Worm (Caenorhabditis elegans) whole organism, L1 larva: ENCODE data around the gene cutl-1.
A peak's percentile ranks its signal among the peaks of the same experiment; 100 is the strongest.

Experiments used
- C04F5.9 ChIP-seq: sonication (generic microtip); optimal IDR thresholded peaks from 2 replicates; lab custom pipeline; 2016; ENCODE audit warnings: missing genetic modification characterization, missing compliant biosample characterization
- C16A3.4 ChIP-seq: fragments of 150-350 bp; optimal IDR thresholded peaks from 2 replicates; lab custom pipeline; 2014; ENCODE audit warnings: missing biosample characterization, missing genetic modification characterization
- Y116A8C.19 ChIP-seq: sonication (generic microtip); optimal IDR thresholded peaks from 2 replicates; lab custom pipeline; 2016; ENCODE audit warnings: missing compliant biosample characterization, missing genetic modification characterization, borderline replicate concordance
- aha-1 ChIP-seq: fragments of 150-350 bp; optimal IDR thresholded peaks from 2 replicates; lab custom pipeline; 2014; ENCODE audit warnings: missing biosample characterization, missing genetic modification characterization
- blmp-1 ChIP-seq: fragments of 150-350 bp; optimal IDR thresholded peaks from 2 replicates; lab custom pipeline; 2014; ENCODE audit warnings: missing biosample characterization, missing genetic modification characterization
- ceh-63 ChIP-seq: fragments of 200-800 bp; sonication (Bioruptor generic); optimal IDR thresholded peaks from 2 replicates; lab custom pipeline; 2018; ENCODE audit warnings: mild to moderate bottlenecking, missing genetic modification characterization, missing compliant biosample characterization
- ceh-8 ChIP-seq: fragments of 200-800 bp; sonication (Bioruptor generic); optimal IDR thresholded peaks from 2 replicates; lab custom pipeline; 2018; ENCODE audit warnings: mild to moderate bottlenecking, missing genetic modification characterization, moderate library complexity, missing compliant biosample characterization
- ceh-82 ChIP-seq, 3 experiments: fragments of 150-350 bp in 1 of 3; sonication (generic microtip) in 2 of 3; optimal IDR thresholded peaks; 2 replicates each; lab custom pipeline; 2014 to 2017; ENCODE audit warnings: missing biosample characterization in 3 of 3, missing genetic modification characterization in 3 of 3
- ceh-90 ChIP-seq: sonication (generic microtip); optimal IDR thresholded peaks from 2 replicates; lab custom pipeline; 2016; ENCODE audit warnings: missing genetic modification characterization, missing compliant biosample characterization
- ces-1 ChIP-seq: fragments of 150-350 bp; optimal IDR thresholded peaks from 2 replicates; lab custom pipeline; 2014; ENCODE audit warnings: missing biosample characterization, missing genetic modification reagents, missing genetic modification characterization
- dpl-1 ChIP-seq, 3 experiments: fragments of 150-350 bp in 2 of 3; sonication (generic microtip) in 1 of 3; optimal IDR thresholded peaks; 2 replicates each; lab custom pipeline; 2014 to 2017; ENCODE audit warnings: missing biosample characterization in 3 of 3, missing genetic modification characterization in 3 of 3, missing genetic modification reagents in 3 of 3
- dsc-1 ChIP-seq: sonication (generic microtip); optimal IDR thresholded peaks from 2 replicates; lab custom pipeline; 2016; ENCODE audit warnings: mild to moderate bottlenecking, missing genetic modification characterization, missing compliant biosample characterization
- efl-1 ChIP-seq, 4 experiments: fragments of 150-350 bp; optimal IDR thresholded peaks in 3 of 4; peaks in 1 of 4; 1 replicate in 1 of 4; 2 replicates in 3 of 4; lab custom pipeline; 2014; ENCODE audit warnings: missing biosample characterization in 2 of 4, missing genetic modification characterization in 2 of 4, missing genetic modification reagents in 2 of 4
- egl-13 ChIP-seq: sonication (generic microtip); optimal IDR thresholded peaks from 2 replicates; lab custom pipeline; 2016; ENCODE audit warnings: missing genotype, missing genetic modification reagents, missing genetic modification characterization, missing compliant biosample characterization
- fkh-10 ChIP-seq: sonication (generic microtip); optimal IDR thresholded peaks from 2 replicates; lab custom pipeline; 2017; ENCODE audit warnings: missing biosample characterization, missing genetic modification reagents, missing genetic modification characterization
- fkh-4 ChIP-seq: sonication (generic microtip); optimal IDR thresholded peaks from 2 replicates; lab custom pipeline; 2016; ENCODE audit warnings: missing compliant biosample characterization, missing genetic modification characterization, borderline replicate concordance
- fkh-8 ChIP-seq: sonication (generic microtip); optimal IDR thresholded peaks from 2 replicates; lab custom pipeline; 2016; ENCODE audit warnings: mild to moderate bottlenecking, missing genetic modification characterization, missing compliant biosample characterization
- fos-1 ChIP-seq: fragments of 150-350 bp; optimal IDR thresholded peaks from 2 replicates; lab custom pipeline; 2014; ENCODE audit warnings: missing biosample characterization, missing genetic modification characterization
- hlh-17 ChIP-seq: fragments of 200-800 bp; sonication (Bioruptor generic); optimal IDR thresholded peaks from 2 replicates; lab custom pipeline; 2018; ENCODE audit warnings: missing genetic modification characterization, mild to moderate bottlenecking, missing compliant biosample characterization, moderate library complexity, borderline replicate concordance
- hlh-4 ChIP-seq: sonication (generic microtip); optimal IDR thresholded peaks from 2 replicates; lab custom pipeline; 2016; ENCODE audit warnings: mild to moderate bottlenecking, missing genetic modification characterization, missing compliant biosample characterization
- hpl-2 ChIP-seq: fragments of 150-350 bp; optimal IDR thresholded peaks from 2 replicates; lab custom pipeline; 2014; ENCODE audit warnings: missing biosample characterization, missing genetic modification reagents, missing genetic modification characterization
- irx-1 ChIP-seq: sonication (generic microtip); optimal IDR thresholded peaks from 2 replicates; lab custom pipeline; 2016; ENCODE audit warnings: missing genetic modification characterization, missing compliant biosample characterization
- isw-1 ChIP-seq: fragments of 200-800 bp; sonication (Bioruptor generic); IDR thresholded peaks from 2 replicates; pipeline ENCODE4 v1.3.6; 2022; ENCODE audit warnings: missing genetic modification characterization, missing compliant biosample characterization
- jun-1 ChIP-seq: fragments of 150-350 bp; optimal IDR thresholded peaks from 2 replicates; lab custom pipeline; 2014; ENCODE audit warnings: missing biosample characterization, missing genetic modification reagents, missing genetic modification characterization
- lin-14 ChIP-seq: fragments of 200-800 bp; sonication (Bioruptor generic); optimal IDR thresholded peaks from 2 replicates; lab custom pipeline; 2018; ENCODE audit warnings: mild to moderate bottlenecking, missing genetic modification characterization, moderate library complexity, missing compliant biosample characterization
- lir-3 ChIP-seq: sonication (generic microtip); optimal IDR thresholded peaks from 2 replicates; lab custom pipeline; 2016; ENCODE audit warnings: mild to moderate bottlenecking, missing genetic modification characterization, moderate library complexity, missing compliant biosample characterization; ENCODE audit not compliant: poor library complexity
- lsy-2 ChIP-seq, 2 experiments: fragments of 150-350 bp; optimal IDR thresholded peaks; 2 replicates each; lab custom pipeline; 2014; ENCODE audit warnings: missing biosample characterization in 2 of 2, missing genetic modification characterization in 2 of 2
- mdl-1 ChIP-seq, 2 experiments: fragments of 150-350 bp; optimal IDR thresholded peaks; 2 replicates each; lab custom pipeline; 2014 to 2017; ENCODE audit warnings: missing biosample characterization in 2 of 2, missing genetic modification characterization in 2 of 2, inconsistent platforms in 1 of 2
- nhr-19 ChIP-seq: fragments of 200-800 bp; sonication (Bioruptor generic); conservative IDR thresholded peaks from 2 replicates; pipeline ENCODE4 v1.3.6; 2022; ENCODE audit warnings: missing genetic modification characterization, missing compliant biosample characterization
- nhr-20 ChIP-seq: sonication (generic microtip); optimal IDR thresholded peaks from 2 replicates; lab custom pipeline; 2016; ENCODE audit warnings: mild to moderate bottlenecking, missing genetic modification characterization, missing compliant biosample characterization
- nhr-47 ChIP-seq: sonication (generic microtip); optimal IDR thresholded peaks from 2 replicates; lab custom pipeline; 2016; ENCODE audit warnings: mild to moderate bottlenecking, missing genetic modification characterization, moderate library complexity, missing compliant biosample characterization
- nhr-71 ChIP-seq: sonication (generic microtip); optimal IDR thresholded peaks from 2 replicates; lab custom pipeline; 2016; ENCODE audit warnings: mild to moderate bottlenecking, missing genetic modification characterization, moderate library complexity, missing compliant biosample characterization
- nhr-85 ChIP-seq: sonication (generic microtip); peaks from one replicate; lab custom pipeline; 2016; ENCODE audit warnings: missing genetic modification characterization, inconsistent platforms, missing compliant biosample characterization
- pax-3 ChIP-seq: fragments of 200-800 bp; sonication (Bioruptor generic); optimal IDR thresholded peaks from 2 replicates; lab custom pipeline; 2018; ENCODE audit warnings: mild to moderate bottlenecking, missing genetic modification characterization, moderate library complexity, missing compliant biosample characterization
- rnt-1 ChIP-seq: sonication (generic microtip); optimal IDR thresholded peaks from 2 replicates; lab custom pipeline; 2016; ENCODE audit warnings: mild to moderate bottlenecking, missing genetic modification characterization, moderate library complexity, missing compliant biosample characterization
- snu-23 ChIP-seq: sonication (generic microtip); optimal IDR thresholded peaks from 2 replicates; lab custom pipeline; 2016; ENCODE audit warnings: missing genetic modification characterization, missing compliant biosample characterization
- swsn-7 ChIP-seq: sonication (generic microtip); optimal IDR thresholded peaks from 2 replicates; lab custom pipeline; 2016; ENCODE audit warnings: missing genetic modification characterization, missing compliant biosample characterization
- tbx-2 ChIP-seq: sonication (generic microtip); optimal IDR thresholded peaks from 2 replicates; lab custom pipeline; 2016; ENCODE audit warnings: missing genetic modification characterization, missing compliant biosample characterization
- unc-130 ChIP-seq: fragments of 150-350 bp; optimal IDR thresholded peaks from 2 replicates; lab custom pipeline; 2017; ENCODE audit warnings: missing biosample characterization, missing genetic modification characterization, inconsistent platforms
- unc-62 ChIP-seq: fragments of 150-350 bp; optimal IDR thresholded peaks from 2 replicates; lab custom pipeline; 2014; ENCODE audit warnings: missing biosample characterization, missing genetic modification reagents, missing genetic modification characterization
- unc-98 ChIP-seq: fragments of 200-800 bp; sonication (Bioruptor generic); IDR thresholded peaks from 2 replicates; pipeline ENCODE4 v1.3.6; 2022; ENCODE audit warnings: missing genetic modification characterization, missing compliant biosample characterization
- xbp-1 ChIP-seq: sonication (generic microtip); optimal IDR thresholded peaks from 2 replicates; lab custom pipeline; 2016; ENCODE audit warnings: missing genetic modification characterization, missing compliant biosample characterization
- zip-4 ChIP-seq: fragments of 200-800 bp; sonication (Bioruptor generic); optimal IDR thresholded peaks from 2 replicates; lab custom pipeline; 2018; ENCODE audit warnings: mild to moderate bottlenecking, missing genetic modification characterization, moderate library complexity, missing compliant biosample characterization
- ztf-11 ChIP-seq, 2 experiments: sonication (generic microtip); optimal IDR thresholded peaks; 2 replicates each; lab custom pipeline; 2016 to 2017; ENCODE audit warnings: missing genetic modification characterization in 2 of 2, missing biosample characterization in 1 of 2, missing compliant biosample characterization in 1 of 2

The cutl-1 gene

DNA sequence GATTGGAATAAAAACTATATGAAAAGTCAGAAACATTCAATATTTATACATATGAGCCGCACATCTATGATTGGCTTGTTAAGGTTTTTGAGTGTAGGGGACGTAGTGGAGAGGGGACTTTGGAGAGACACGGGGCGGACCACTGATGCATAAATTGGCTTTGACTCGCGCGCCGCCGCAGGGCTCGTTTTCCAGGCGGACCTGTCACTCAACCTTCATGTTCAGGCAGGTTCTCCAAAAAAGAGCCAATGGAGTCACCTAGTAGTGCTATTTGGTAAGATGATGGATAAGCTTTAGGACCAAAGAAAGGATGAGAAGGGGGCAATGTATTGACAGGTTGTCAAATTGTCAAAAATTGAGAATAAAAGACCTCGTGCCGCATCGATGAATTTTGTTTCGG is 10.9 kb downstream of the cutl-1 start:
- peak; percentile 25 for TF ChIP-seq pax-3 (tag; lab: Kevin White, UChicago)
- TF ChIP-seq Y116A8C.19 (tag; lab: Kevin White, UChicago) = no peak
- no peak for TF ChIP-seq ceh-8 (GFP tag; lab: Kevin White, UChicago)
- no peak for TF ChIP-seq ztf-11 (tag; optimal IDR thresholded peaks at IDR 0.05; lab: Kevin White, UChicago)
- TF ChIP-seq tbx-2 (tag; lab: Kevin White, UChicago) = peak; percentile 28
- TF ChIP-seq nhr-71 (tag; lab: Kevin White, UChicago) = no peak

DNA sequence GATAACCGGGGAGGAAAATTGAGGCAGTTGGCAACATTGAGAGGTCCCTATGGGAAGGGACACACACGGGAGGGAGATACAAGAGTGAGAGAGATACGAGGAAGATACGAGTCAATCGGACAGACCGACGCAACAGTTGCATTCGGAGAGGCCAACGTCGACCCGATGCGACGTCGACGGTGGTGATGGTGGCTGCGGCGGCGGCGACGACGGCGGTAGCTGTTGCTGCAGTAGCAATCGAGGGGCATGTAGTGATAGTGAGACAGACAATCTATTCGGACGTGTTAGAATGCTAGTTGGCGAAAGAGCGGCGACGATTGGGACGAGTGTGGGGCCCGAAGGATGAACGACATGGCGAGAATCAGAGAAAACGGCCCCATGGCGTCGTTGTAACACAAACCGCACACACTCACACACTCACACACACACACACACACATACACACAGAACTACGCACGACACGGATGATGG is 12.5 kb downstream of the cutl-1 start:
- TF ChIP-seq nhr-85 (tag; lab: Kevin White, UChicago) = peak; percentile 53
- TF ChIP-seq nhr-19 (GFP tag; lab: Robert Waterston, UW) = peak; percentile 49; the same call in 1 of the 2 replicates
- no peak for TF ChIP-seq hlh-4 (tag; lab: Kevin White, UChicago)
- no peak for TF ChIP-seq fkh-10 (GFP tag; lab: Kevin White, UChicago)
- TF ChIP-seq ceh-63 (GFP tag; lab: Kevin White, UChicago) = no peak
- TF ChIP-seq lin-14 = peak; percentile 46
- TF ChIP-seq unc-130 (tag; lab: Kevin White, UChicago) = peak; percentile 62
- TF ChIP-seq nhr-47 (tag; lab: Kevin White, UChicago) = peak; percentile 18
- no peak for TF ChIP-seq ztf-11 (tag; optimal IDR thresholded peaks at IDR 0.05; lab: Kevin White, UChicago)
- TF ChIP-seq swsn-7 (tag; lab: Kevin White, UChicago) = peak; percentile 36
- TF ChIP-seq xbp-1 (tag; lab: Kevin White, UChicago) = peak; percentile 12
- TF ChIP-seq fos-1 (tag; lab: Kevin White, UChicago) = no peak
- TF ChIP-seq nhr-20 (tag; lab: Kevin White, UChicago) = peak; percentile 25
- peak; percentile 79 for TF ChIP-seq rnt-1 (tag; lab: Kevin White, UChicago)
- TF ChIP-seq hpl-2 (GFP tag; lab: Kevin White, UChicago) = no peak
- peak; percentile 9 for TF ChIP-seq dsc-1 (tag; lab: Kevin White, UChicago)
- TF ChIP-seq nhr-71 (tag; lab: Kevin White, UChicago) = peak; percentile 67
- TF ChIP-seq efl-1 (optimal IDR thresholded peaks at IDR 0.05; lab: Kevin White, UChicago) = no peak
- peak in 1 of 2 experiments; percentile 92 for TF ChIP-seq efl-1 (GFP tag; optimal IDR thresholded peaks at IDR 0.05 in 1 of 2; lab: Kevin White, UChicago)
- TF ChIP-seq mdl-1 (tag; optimal IDR thresholded peaks at IDR 0.05; lab: Kevin White, UChicago) = peak in 1 of 2 experiments; percentile 17
- peak; percentile 49 for TF ChIP-seq snu-23 (GFP tag; lab: Kevin White, UChicago)
- peak; percentile 74 for TF ChIP-seq blmp-1 (tag; lab: Kevin White, UChicago)
- TF ChIP-seq lsy-2 (tag; optimal IDR thresholded peaks at IDR 0.05; lab: Kevin White, UChicago) = peak; percentile 9 to 24

DNA sequence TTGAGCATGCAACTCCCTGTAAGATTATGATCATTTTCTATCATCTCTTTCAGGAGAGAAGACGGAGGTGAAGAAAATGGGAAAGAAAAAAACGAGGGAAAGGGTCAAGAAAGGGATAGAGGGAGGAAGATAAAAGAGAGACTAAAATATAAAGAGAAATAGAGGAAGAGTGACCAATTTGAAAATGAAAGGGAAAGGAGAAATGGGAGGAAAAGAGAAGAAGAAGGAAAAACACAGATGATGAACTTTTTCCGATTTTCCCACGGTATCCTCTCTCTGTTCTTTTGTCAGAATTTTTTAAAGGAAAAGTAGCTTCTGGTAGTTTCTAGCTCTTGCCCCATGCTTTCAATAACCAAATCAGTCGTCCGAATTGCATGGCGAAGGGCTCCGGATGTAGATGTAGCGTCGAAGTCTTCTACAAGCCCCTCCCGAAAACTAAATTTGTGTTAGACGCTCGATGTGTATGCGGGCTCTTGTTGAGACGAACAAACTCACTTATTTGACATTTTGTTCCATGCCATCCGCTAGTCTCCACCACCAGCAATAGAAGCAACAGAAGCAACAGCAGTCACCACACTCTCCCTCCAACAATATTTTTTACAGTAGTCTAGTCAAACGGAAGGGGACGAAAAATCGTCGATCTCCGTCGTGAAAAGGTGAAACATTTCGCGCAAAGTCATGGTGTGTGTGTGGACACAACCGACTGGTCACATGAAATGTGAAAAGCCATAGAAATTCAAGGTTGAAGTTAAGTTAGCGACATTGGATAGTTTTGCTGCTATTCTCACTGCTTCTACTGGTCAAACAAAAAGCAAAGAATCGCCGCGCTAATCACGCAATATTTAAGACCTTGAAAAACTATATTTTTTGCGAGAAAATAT is 14.3 kb downstream of the cutl-1 start, which contains the start of gene somi-1:
TSS of gene somi-1 (minus strand) at position 18 of the 881 bp plus-strand sequence.
- TF ChIP-seq swsn-7 (tag; lab: Kevin White, UChicago) (no peak), unc-130 (tag; lab: Kevin White, UChicago) (no peak), ces-1 (peak; percentile 44), isw-1 (no peak), dpl-1 (GFP tag; optimal IDR thresholded peaks at IDR 0.05; lab: Kevin White, UChicago) (no peak), lsy-2 (tag; optimal IDR thresholded peaks at IDR 0.05; lab: Kevin White, UChicago) (peak in 1 of 2 experiments; percentile 16), ceh-82 (tag; optimal IDR thresholded peaks at IDR 0.05; lab: Kevin White, UChicago) (no peak), zip-4 (no peak), aha-1 (no peak), hlh-17 (GFP tag; lab: Kevin White, UChicago) (no peak), jun-1 (tag; lab: Kevin White, UChicago) (no peak), egl-13 (tag; lab: Kevin White, UChicago) (no peak), irx-1 (no peak), dsc-1 (tag; lab: Kevin White, UChicago) (no peak), unc-62 (GFP tag; lab: Kevin White, UChicago) (no peak), fkh-8 (tag; lab: Kevin White, UChicago) (no peak), lin-14 (peak; percentile 53), unc-98 (GFP tag; lab: Robert Waterston, UW) (no peak), nhr-19 (GFP tag; lab: Robert Waterston, UW) (0 out of 2 replicates have a peak, but pooled peaks have one; percentile 2), C04F5.9 (tag; lab: Kevin White, UChicago) (no peak), C16A3.4 (no peak), ceh-90 (tag; lab: Kevin White, UChicago) (no peak), lir-3 (no peak), fkh-4 (tag; lab: Kevin White, UChicago) (no peak)
